Fruit fly (Drosophila melanogaster) whole organism: ENCODE measurements around the gene CG3184.

Source experiments
- CG8478 ChIP-seq: fragments of >200 bp; optimal IDR thresholded peaks from 2 replicates; lab custom pipeline; 2018; ENCODE audit warnings: inconsistent platforms
- Dll ChIP-seq: fragments of >200 bp; optimal IDR thresholded peaks from 2 replicates; lab custom pipeline; 2017
- EcR ChIP-seq, 2 experiments: fragments of >200 bp; optimal IDR thresholded peaks; 2 replicates each; lab custom pipeline; 2017; ENCODE audit warnings: missing biosample characterization in 2 of 2, missing genetic modification characterization in 2 of 2, missing genetic modification reagents in 2 of 2
- pan ChIP-seq: fragments of >200 bp; optimal IDR thresholded peaks from 2 replicates; lab custom pipeline; 2017
- psq ChIP-seq: fragments of >200 bp; optimal IDR thresholded peaks from 2 replicates; lab custom pipeline; 2017
- usp ChIP-seq: fragments of >200 bp; optimal IDR thresholded peaks from 2 replicates; lab custom pipeline; 2017; ENCODE audit warnings: missing biosample characterization, missing genetic modification characterization, mixed read lengths

Gene CG3184

DNA sequence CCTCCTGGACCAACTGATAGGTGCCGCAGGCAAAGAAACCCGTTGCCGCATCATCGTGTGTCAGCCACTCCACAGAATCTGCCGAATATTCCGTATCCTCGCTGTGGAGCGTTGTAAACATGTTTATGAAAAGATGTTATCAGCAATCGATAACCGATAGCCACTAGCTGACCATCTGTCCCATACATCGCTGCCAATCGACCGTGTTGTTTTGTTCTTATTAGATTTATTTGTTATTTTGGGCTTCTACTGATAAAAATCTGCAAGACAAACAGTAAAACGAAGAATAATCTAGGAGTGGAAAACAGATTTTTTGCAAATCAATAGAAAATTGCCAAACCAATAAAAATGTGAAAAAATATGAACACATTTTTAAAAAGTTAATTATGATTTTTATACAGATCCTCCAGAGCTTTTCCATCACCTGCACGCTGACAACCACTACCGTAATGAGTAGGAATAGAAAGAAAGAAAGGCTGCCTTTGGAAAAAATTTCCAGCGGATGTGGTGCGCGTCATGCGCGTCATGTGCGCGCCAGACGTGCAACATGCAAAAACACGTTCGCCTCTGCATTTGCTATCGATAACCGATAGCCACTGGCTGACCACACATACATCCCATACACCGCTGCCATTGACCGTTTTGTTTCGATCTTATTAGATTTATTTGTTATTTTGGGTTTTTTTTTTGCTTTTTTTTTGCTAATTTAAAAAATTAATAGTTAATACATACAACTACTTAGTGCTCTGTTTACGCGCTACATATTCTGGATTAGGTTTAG, at the start of gene CG3184:
Gene CG3184 (minus strand): TSS at position 155 of the 781 bp plus-strand sequence.
- no peak for TF ChIP-seq EcR (GFP tag; optimal IDR thresholded peaks at IDR 0.05; lab: Kevin White, UChicago)
- no peak for TF ChIP-seq usp
- no peak for TF ChIP-seq Dll (lab: Kevin White, UChicago)
- no peak for TF ChIP-seq CG8478 (lab: Kevin White, UChicago)
- TF ChIP-seq psq (lab: Kevin White, UChicago) = no peak
- TF ChIP-seq pan (lab: Kevin White, UChicago) = no peak

DNA sequence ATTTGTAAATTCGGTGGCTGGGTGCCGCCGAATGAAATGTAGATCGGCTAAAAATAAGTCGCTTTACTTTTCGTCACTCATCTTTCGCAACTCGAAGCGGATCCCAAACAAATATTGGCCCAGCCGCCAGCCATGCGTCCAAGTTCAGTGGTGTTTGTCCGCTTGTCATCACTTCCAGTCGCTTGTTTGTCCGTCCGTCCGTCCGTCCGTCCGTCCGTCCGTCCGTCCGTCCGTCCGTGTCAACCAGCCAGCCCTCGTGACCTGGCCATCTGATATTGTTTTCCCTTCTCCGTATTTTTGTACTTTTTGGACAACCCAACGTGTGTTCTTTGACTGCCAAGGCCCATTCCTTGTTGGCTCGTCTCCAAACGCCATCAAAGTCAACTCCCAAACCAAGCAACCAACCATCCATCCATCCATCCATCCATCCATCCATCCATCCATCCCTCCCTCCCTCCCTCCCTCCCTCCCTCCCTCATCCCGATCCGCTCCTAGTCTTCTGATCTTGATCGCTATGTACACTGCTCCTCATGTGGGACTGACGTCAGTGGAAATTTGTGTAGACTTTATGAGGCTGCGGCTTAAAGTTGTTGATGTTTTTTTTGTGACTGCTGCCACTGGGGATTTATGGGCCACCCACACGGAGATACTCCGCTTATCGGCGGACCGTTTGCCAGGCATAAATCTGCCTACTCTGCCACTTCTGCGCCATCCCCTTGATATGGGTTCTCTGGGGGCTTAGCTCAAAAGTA, 44.9 kb upstream of the CG3184 start:
- TF ChIP-seq Dll (lab: Kevin White, UChicago) (no peak), usp (no peak), psq (lab: Kevin White, UChicago) (no peak), pan (lab: Kevin White, UChicago) (no peak), CG8478 (lab: Kevin White, UChicago) (no peak), EcR (GFP tag; optimal IDR thresholded peaks at IDR 0.05; lab: Kevin White, UChicago) (no peak)

DNA sequence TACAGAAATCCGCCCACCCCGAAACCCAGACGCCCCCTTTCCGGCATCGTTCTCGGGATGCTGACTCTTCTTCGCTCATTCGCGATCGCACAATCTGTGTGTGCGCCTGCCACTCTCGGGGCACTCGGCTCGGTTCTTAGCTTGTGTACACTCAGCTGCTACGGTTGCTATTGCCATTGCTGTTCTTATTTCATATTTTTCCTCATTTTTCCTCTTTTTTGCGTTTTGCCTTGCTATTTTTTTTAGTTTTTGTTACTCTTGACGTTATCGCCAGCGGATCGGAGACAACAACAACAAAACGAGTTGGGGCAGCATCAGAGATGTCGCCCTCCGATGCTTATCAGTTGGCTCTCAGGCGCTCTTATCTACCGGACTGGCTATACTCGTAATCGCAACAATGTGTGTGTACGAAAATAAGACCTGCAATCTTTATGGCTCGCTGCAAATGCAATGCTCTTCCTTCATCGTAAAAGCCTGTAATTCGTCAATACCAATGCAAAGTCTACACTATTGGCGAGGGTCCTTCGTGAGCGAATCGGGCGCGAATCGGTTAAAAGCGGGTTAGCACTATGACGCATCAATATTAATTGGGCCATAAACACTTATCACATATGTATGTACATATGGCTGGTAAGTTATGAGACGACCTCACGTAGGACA, 42.2 kb upstream of the CG3184 start:
- no peak for TF ChIP-seq EcR (GFP tag; optimal IDR thresholded peaks at IDR 0.05; lab: Kevin White, UChicago)
- TF ChIP-seq CG8478 (lab: Kevin White, UChicago) = no peak

DNA sequence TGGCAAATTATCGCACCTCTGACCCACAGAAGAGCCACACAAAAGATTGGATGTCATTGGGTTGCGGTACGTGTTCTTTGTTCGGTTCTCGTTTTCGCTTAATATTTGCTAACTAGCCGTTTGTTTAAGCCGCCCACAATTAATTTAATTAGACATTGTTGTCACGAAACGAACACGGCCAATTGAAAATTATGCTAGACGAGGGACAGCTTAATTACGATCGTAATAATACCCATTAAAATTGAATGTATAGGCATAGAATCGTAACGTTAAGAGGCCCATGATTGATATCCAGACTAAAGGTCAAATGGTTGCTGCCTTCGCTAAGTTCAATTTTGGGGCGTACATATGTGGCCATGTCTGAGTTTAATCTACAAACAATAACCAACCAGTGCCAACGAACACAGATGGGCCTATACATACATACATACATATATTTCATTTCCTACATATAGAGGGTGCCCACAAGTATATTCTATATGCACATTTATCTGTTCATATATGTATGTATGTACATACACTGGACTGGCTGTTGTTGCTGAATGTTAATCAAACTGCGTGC, 40.1 kb upstream of the CG3184 start:
- no peak for TF ChIP-seq psq (lab: Kevin White, UChicago)

dm6 chrX:6726758-6727490, 38.4 kb upstream of the CG3184 start:
- TF ChIP-seq usp (no peak), EcR (GFP tag; optimal IDR thresholded peaks at IDR 0.05; lab: Kevin White, UChicago) (no peak), Dll (lab: Kevin White, UChicago) (no peak)

dm6 chrX:6724904-6725505, 36.4 kb upstream of the CG3184 start:
- TF ChIP-seq usp = no peak
- no peak for TF ChIP-seq CG8478 (lab: Kevin White, UChicago)
- no peak for TF ChIP-seq psq (lab: Kevin White, UChicago)
- no peak for TF ChIP-seq Dll (lab: Kevin White, UChicago)
- TF ChIP-seq EcR (GFP tag; optimal IDR thresholded peaks at IDR 0.05; lab: Kevin White, UChicago) = no peak
- no peak for TF ChIP-seq pan (lab: Kevin White, UChicago)

DNA sequence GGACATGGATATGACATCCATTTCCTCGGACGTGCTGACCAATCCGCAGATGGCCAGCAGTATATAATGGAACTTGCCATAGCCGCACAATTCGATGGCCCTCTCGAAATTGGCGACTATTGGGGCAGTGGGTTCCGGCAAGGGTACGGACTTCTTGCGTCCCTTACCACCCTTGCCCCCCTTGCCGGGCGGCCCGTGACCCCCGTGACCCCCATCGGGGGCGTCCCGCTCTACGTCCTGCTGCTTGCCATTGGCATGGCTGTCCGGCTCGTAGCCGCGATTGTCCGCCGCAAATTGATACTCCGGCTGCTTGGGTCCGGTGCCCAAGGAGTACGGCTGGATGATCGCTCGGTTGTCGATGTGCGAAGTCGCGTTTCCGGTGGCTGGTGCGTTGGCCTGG, 35.0 kb upstream of the CG3184 start:
- TF ChIP-seq CG8478 (lab: Kevin White, UChicago) (no peak), EcR (GFP tag; optimal IDR thresholded peaks at IDR 0.05; lab: Kevin White, UChicago) (no peak), Dll (lab: Kevin White, UChicago) (no peak), usp (no peak), psq (lab: Kevin White, UChicago) (no peak), pan (lab: Kevin White, UChicago) (no peak)

- no peak for TF ChIP-seq usp
- TF ChIP-seq CG8478 (lab: Kevin White, UChicago) = no peak
- TF ChIP-seq pan (lab: Kevin White, UChicago) = no peak
- no peak for TF ChIP-seq Dll (lab: Kevin White, UChicago)
- no peak for TF ChIP-seq psq (lab: Kevin White, UChicago)
- no peak for TF ChIP-seq EcR (GFP tag; optimal IDR thresholded peaks at IDR 0.05; lab: Kevin White, UChicago)
These were observed 31.4 kb upstream of the CG3184 start for dm6 chrX:6719968-6720367.

DNA sequence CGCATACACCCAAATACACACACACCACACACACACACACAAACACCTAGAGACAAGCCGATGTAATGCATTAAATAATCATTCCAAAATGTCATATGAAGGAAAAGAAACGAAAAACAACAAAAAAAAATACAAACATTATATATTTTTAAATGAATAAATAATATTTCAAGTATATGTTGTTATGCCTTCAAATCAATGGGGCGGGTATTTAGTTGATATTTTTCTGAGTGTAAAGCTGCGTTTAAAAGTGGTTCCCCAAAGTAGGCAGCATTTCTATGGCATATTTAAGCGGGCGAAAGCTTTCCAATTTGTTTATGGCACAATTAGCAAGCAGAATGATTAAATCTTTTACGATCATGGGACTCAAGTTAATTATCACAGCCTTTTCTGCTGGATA, 30.7 kb upstream of the CG3184 start:
- TF ChIP-seq CG8478 (lab: Kevin White, UChicago) = no peak
- no peak for TF ChIP-seq pan (lab: Kevin White, UChicago)
- TF ChIP-seq usp = no peak
- TF ChIP-seq Dll (lab: Kevin White, UChicago) = no peak
- no peak for TF ChIP-seq EcR (GFP tag; optimal IDR thresholded peaks at IDR 0.05; lab: Kevin White, UChicago)
- no peak for TF ChIP-seq psq (lab: Kevin White, UChicago)

DNA sequence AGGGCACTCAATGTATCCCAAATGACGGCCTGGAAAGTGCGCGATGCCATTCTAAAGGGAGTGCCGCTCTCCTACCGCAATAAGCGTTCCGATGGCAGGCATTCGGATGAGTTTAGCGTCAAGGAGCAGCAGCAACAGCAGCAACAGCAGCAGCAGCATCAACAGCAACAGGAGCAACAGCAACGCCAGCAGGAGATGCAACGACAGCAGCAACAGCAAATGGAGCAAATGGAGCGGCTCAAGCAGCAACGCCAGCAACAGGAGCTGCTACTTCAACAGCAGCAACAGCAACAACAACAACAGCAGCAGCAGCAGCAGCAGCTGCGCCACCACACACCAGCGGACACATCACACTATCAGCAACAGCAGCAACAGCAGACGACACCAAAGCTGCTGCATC, 27.6 kb upstream of the CG3184 start:
- TF ChIP-seq EcR (GFP tag; optimal IDR thresholded peaks at IDR 0.05; lab: Kevin White, UChicago) (no peak), pan (lab: Kevin White, UChicago) (no peak), Dll (lab: Kevin White, UChicago) (no peak), psq (lab: Kevin White, UChicago) (no peak), CG8478 (lab: Kevin White, UChicago) (no peak), usp (no peak)

DNA sequence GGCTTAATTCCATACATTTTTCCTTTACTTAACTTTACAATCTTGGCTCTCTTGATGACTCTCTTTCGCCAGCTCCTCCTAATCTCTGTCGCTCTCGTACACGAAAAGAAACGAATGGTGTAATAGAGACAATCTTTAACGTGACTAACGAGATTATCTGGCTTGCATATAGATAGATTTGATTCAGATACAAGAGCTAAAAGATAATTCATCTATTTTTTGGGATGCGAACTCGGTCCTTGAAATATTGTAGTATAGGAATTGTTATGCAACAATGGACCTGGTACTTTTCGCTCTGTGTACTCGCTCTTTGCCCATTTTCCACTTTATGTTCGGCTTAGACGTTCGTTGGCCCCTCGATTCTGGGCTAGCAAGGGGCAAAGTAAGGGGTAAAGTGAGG, 22.7 kb upstream of the CG3184 start:
- no peak for TF ChIP-seq usp
- TF ChIP-seq psq (lab: Kevin White, UChicago) = no peak
- TF ChIP-seq CG8478 (lab: Kevin White, UChicago) = no peak
- no peak for TF ChIP-seq Dll (lab: Kevin White, UChicago)
- TF ChIP-seq EcR (GFP tag; optimal IDR thresholded peaks at IDR 0.05; lab: Kevin White, UChicago) = no peak
- no peak for TF ChIP-seq pan (lab: Kevin White, UChicago)
